Worm (Caenorhabditis elegans): Measurements from ENCODE around the gene F08H9.2.

ce11 chrV:14468196-14468874, 7.9 kb downstream of the F08H9.2 start, which contains the start of gene srz-97:
- TF ChIP-seq mxl-3 (GFP tag; optimal IDR thresholded peaks at IDR 0.05): peak; percentile 7
- TF ChIP-seq nhr-28 (tag; optimal IDR thresholded peaks at IDR 0.05): no peak
- TF ChIP-seq nhr-237 (tag; optimal IDR thresholded peaks at IDR 0.05): no peak
- TF ChIP-seq ceh-44 (GFP tag; IDR thresholded peaks at IDR 0.05): 0 out of 2 replicates have a peak, but pooled peaks have one; percentile 58
- no peak for TF ChIP-seq nhr-76 (tag; optimal IDR thresholded peaks at IDR 0.05)
- TF ChIP-seq egl-27 (tag; optimal IDR thresholded peaks at IDR 0.05): no peak
- TF ChIP-seq aly-2 (tag; optimal IDR thresholded peaks at IDR 0.05): no peak
